Fruit fly (Drosophila melanogaster) whole organism, embryonic: Measurements from ENCODE around the gene CG14286.

Experiments
- CG10565 ChIP-seq: fragments of 200-800 bp; sonication (Bioruptor generic); optimal IDR thresholded peaks from 3 replicates; lab custom pipeline; 2016; ENCODE audit warnings: missing biosample characterization, mild to moderate bottlenecking, missing genetic modification characterization
- CG10979 ChIP-seq: fragments of 200-800 bp; sonication (Bioruptor generic); optimal IDR thresholded peaks from 2 replicates; lab custom pipeline; 2018; ENCODE audit warnings: missing biosample characterization, mild to moderate bottlenecking, missing genetic modification characterization, moderate library complexity
- CG11560 ChIP-seq: fragments of 200-800 bp; sonication (Bioruptor generic); IDR thresholded peaks from 3 replicates; pipeline ENCODE4 v1.3.6; 2022; ENCODE audit warnings: missing biosample characterization, missing genetic modification characterization
- CG11696 ChIP-seq: fragments of 200-800 bp; sonication (Bioruptor generic); IDR thresholded peaks from 2 replicates; pipeline ENCODE4 v1.3.6; 2022; ENCODE audit warnings: missing biosample characterization, missing genetic modification characterization
- CG12744 ChIP-seq: fragments of 200-800 bp; sonication (Bioruptor generic); optimal IDR thresholded peaks from 2 replicates; lab custom pipeline; 2016; ENCODE audit warnings: missing biosample characterization, missing genetic modification characterization
- CG13123 ChIP-seq: fragments of 200-800 bp; sonication (Bioruptor generic); optimal IDR thresholded peaks from 2 replicates; lab custom pipeline; 2016; ENCODE audit warnings: missing biosample characterization, missing genetic modification characterization
- CG15073 ChIP-seq: fragments of 200-800 bp; sonication (Bioruptor generic); optimal IDR thresholded peaks from 2 replicates; lab custom pipeline; 2016; ENCODE audit warnings: missing biosample characterization, missing genetic modification characterization
- CG15269 ChIP-seq: fragments of 200-800 bp; sonication (Bioruptor generic); optimal IDR thresholded peaks from 2 replicates; lab custom pipeline; 2018; ENCODE audit warnings: missing biosample characterization, mild to moderate bottlenecking, missing genetic modification characterization, moderate library complexity
- CG15514 ChIP-seq: fragments of 200-800 bp; sonication (Bioruptor generic); optimal IDR thresholded peaks from 3 replicates; lab custom pipeline; 2017; ENCODE audit warnings: missing biosample characterization, missing genetic modification characterization, mild to moderate bottlenecking, moderate library complexity, missing genetic modification reagents
- CG16813 ChIP-seq: fragments of 200-800 bp; sonication (Bioruptor generic); IDR thresholded peaks from 3 replicates; pipeline ENCODE4 v1.3.6; 2022; ENCODE audit warnings: missing biosample characterization, missing genetic modification characterization; ENCODE audit not compliant: partially characterized antibody
- CG17328 ChIP-seq: fragments of 200-800 bp; sonication (Bioruptor generic); IDR thresholded peaks from 2 replicates; pipeline ENCODE4 v1.3.6; 2022; ENCODE audit warnings: missing biosample characterization, missing genetic modification characterization
- CG17385 ChIP-seq: fragments of 200-800 bp; sonication (Bioruptor generic); optimal IDR thresholded peaks from 3 replicates; lab custom pipeline; 2018; ENCODE audit warnings: missing biosample characterization, mild to moderate bottlenecking, missing genetic modification characterization
- CG2120 ChIP-seq: fragments of 200-800 bp; sonication (Bioruptor generic); optimal IDR thresholded peaks from 3 replicates; lab custom pipeline; 2016; ENCODE audit warnings: missing biosample characterization, missing genetic modification characterization
- CG31224 ChIP-seq: fragments of 200-800 bp; sonication (Bioruptor generic); IDR thresholded peaks from 2 replicates; pipeline ENCODE4 v1.3.6; 2022; ENCODE audit warnings: missing biosample characterization, missing genetic modification characterization
- CG3163 ChIP-seq: fragments of 200-800 bp; sonication (Bioruptor generic); optimal IDR thresholded peaks from 3 replicates; lab custom pipeline; 2016; ENCODE audit warnings: missing biosample characterization, missing genetic modification characterization
- CG32532 ChIP-seq: fragments of 200-800 bp; sonication (Bioruptor generic); IDR thresholded peaks from 2 replicates; pipeline ENCODE4 v1.3.6; 2022; ENCODE audit warnings: missing biosample characterization, missing genetic modification characterization
- CG32767 ChIP-seq: fragments of 200-800 bp; sonication (Bioruptor generic); IDR thresholded peaks from 2 replicates; pipeline ENCODE4 v1.3.6; 2022; ENCODE audit warnings: missing biosample characterization, missing genetic modification characterization
- CG32772 ChIP-seq: fragments of 200-800 bp; sonication (Bioruptor generic); IDR thresholded peaks from 2 replicates; pipeline ENCODE4 v1.3.6; 2022; ENCODE audit warnings: missing biosample characterization, missing genetic modification characterization
- CG3407 ChIP-seq: fragments of 200-800 bp; sonication (Bioruptor generic); optimal IDR thresholded peaks from 2 replicates; lab custom pipeline; 2018; ENCODE audit warnings: missing biosample characterization, mild to moderate bottlenecking, missing genetic modification characterization
- CG4707 ChIP-seq: fragments of 200-800 bp; sonication (Bioruptor generic); optimal IDR thresholded peaks from 2 replicates; lab custom pipeline; 2018; ENCODE audit warnings: missing biosample characterization, mild to moderate bottlenecking, missing genetic modification characterization, moderate library complexity
- CG7271 ChIP-seq: fragments of 200-800 bp; sonication (Bioruptor generic); optimal IDR thresholded peaks from 2 replicates; lab custom pipeline; 2018; ENCODE audit warnings: missing biosample characterization, mild to moderate bottlenecking, missing genetic modification characterization, moderate library complexity
- CG7963 ChIP-seq: fragments of 200-800 bp; sonication (Bioruptor generic); IDR thresholded peaks from 3 replicates; pipeline ENCODE4 v1.3.6; 2022; ENCODE audit warnings: missing biosample characterization, missing genetic modification characterization; ENCODE audit not compliant: partially characterized antibody
- CG9727 ChIP-seq: fragments of 200-800 bp; sonication (Bioruptor generic); optimal IDR thresholded peaks from 3 replicates; lab custom pipeline; 2017; ENCODE audit warnings: missing biosample characterization, mild to moderate bottlenecking, missing genetic modification characterization
- Dip3 ChIP-seq: fragments of 200-800 bp; sonication (Bioruptor generic); optimal IDR thresholded peaks from 3 replicates; lab custom pipeline; 2016; ENCODE audit warnings: missing biosample characterization, missing genetic modification characterization
- E2f2 ChIP-seq: fragments of 200-800 bp; sonication (Bioruptor generic); IDR thresholded peaks from 2 replicates; pipeline ENCODE4 v1.3.6; 2022; ENCODE audit warnings: missing biosample characterization, missing genetic modification characterization
- Fer1 ChIP-seq: fragments of 200-800 bp; sonication (Bioruptor generic); optimal IDR thresholded peaks from 2 replicates; lab custom pipeline; 2017; ENCODE audit warnings: missing biosample characterization, mild to moderate bottlenecking, missing genetic modification characterization
- Fer3 ChIP-seq: fragments of 200-800 bp; sonication (Bioruptor generic); optimal IDR thresholded peaks from 2 replicates; lab custom pipeline; 2018; ENCODE audit warnings: missing biosample characterization, mild to moderate bottlenecking, missing genetic modification characterization, moderate library complexity
- HLH3B ChIP-seq: fragments of 200-800 bp; sonication (Bioruptor generic); IDR thresholded peaks from 2 replicates; pipeline ENCODE4 v1.3.6; 2022; ENCODE audit warnings: missing biosample characterization, missing genetic modification characterization
- Hr51 ChIP-seq, 2 experiments: fragments of 200-800 bp; sonication (Bioruptor generic); optimal IDR thresholded peaks; 2 replicates in 1 of 2; 3 replicates in 1 of 2; lab custom pipeline; 2016 to 2018; ENCODE audit warnings: missing biosample characterization in 2 of 2, missing genetic modification characterization in 2 of 2, mild to moderate bottlenecking in 1 of 2, moderate library complexity in 1 of 2
- NFAT ChIP-seq: fragments of 200-800 bp; sonication (Bioruptor generic); IDR thresholded peaks from 2 replicates; pipeline ENCODE4 v1.3.6; 2022; ENCODE audit warnings: missing biosample characterization, missing genetic modification characterization
- Poxn ChIP-seq: fragments of 200-800 bp; sonication (Bioruptor generic); IDR thresholded peaks from 2 replicates; pipeline ENCODE4 v1.3.6; 2022; ENCODE audit warnings: missing biosample characterization, missing genetic modification characterization
- Ptx1 ChIP-seq: fragments of 200-800 bp; sonication (Bioruptor generic); IDR thresholded peaks from 2 replicates; pipeline ENCODE4 v1.3.6; 2022; ENCODE audit warnings: missing biosample characterization, missing genetic modification characterization
- Sin3A ChIP-seq: fragments of >200 bp; optimal IDR thresholded peaks from 2 replicates; lab custom pipeline; 2018
- Six4 ChIP-seq: fragments of 200-800 bp; sonication (Bioruptor generic); optimal IDR thresholded peaks from 2 replicates; lab custom pipeline; 2016; ENCODE audit warnings: missing biosample characterization, missing genetic modification characterization
- YL-1 ChIP-seq: fragments of 200-800 bp; sonication (Bioruptor generic); optimal IDR thresholded peaks from 3 replicates; lab custom pipeline; 2017; ENCODE audit warnings: missing biosample characterization, mild to moderate bottlenecking, missing genetic modification characterization
- ash1 ChIP-seq: fragments of 200-800 bp; sonication (Bioruptor generic); optimal IDR thresholded peaks from 2 replicates; lab custom pipeline; 2018; ENCODE audit warnings: missing biosample characterization, mild to moderate bottlenecking, missing genetic modification characterization
- ems ChIP-seq: fragments of 200-800 bp; sonication (Bioruptor generic); optimal IDR thresholded peaks from 3 replicates; lab custom pipeline; 2016; ENCODE audit warnings: missing biosample characterization, missing genetic modification characterization
- en ChIP-seq: fragments of 200-800 bp; sonication (Bioruptor generic); optimal IDR thresholded peaks from 2 replicates; lab custom pipeline; 2016; ENCODE audit warnings: missing biosample characterization, missing genetic modification characterization
- exex ChIP-seq: fragments of 200-800 bp; sonication (Bioruptor generic); optimal IDR thresholded peaks from 4 replicates; lab custom pipeline; 2018; ENCODE audit warnings: missing biosample characterization, mild to moderate bottlenecking, missing genetic modification characterization, moderate library complexity
- fru ChIP-seq: fragments of >200 bp; optimal IDR thresholded peaks from 2 replicates; lab custom pipeline; 2017
- gcm ChIP-seq: fragments of 200-800 bp; sonication (Bioruptor generic); optimal IDR thresholded peaks from 2 replicates; lab custom pipeline; 2019; ENCODE audit warnings: missing biosample characterization, mild to moderate bottlenecking, missing genetic modification characterization, moderate library complexity
- gem ChIP-seq: fragments of 200-800 bp; sonication (Bioruptor generic); optimal IDR thresholded peaks from 2 replicates; lab custom pipeline; 2019; ENCODE audit warnings: missing biosample characterization, mild to moderate bottlenecking, missing genetic modification characterization, moderate library complexity
- insv ChIP-seq, 2 experiments: fragments of 200-800 bp; sonication (Bioruptor generic); optimal IDR thresholded peaks; 3 replicates each; lab custom pipeline; 2016 to 2018; ENCODE audit warnings: missing biosample characterization in 2 of 2, missing genetic modification characterization in 2 of 2
- otp ChIP-seq: fragments of 200-800 bp; sonication (Bioruptor generic); IDR thresholded peaks from 3 replicates; pipeline ENCODE4, ENCODE4 v1.3.6; 2022; ENCODE audit warnings: missing biosample characterization, missing genetic modification characterization
- p53 ChIP-seq: fragments of 200-800 bp; sonication (Bioruptor generic); optimal IDR thresholded peaks from 2 replicates; lab custom pipeline; 2016; ENCODE audit warnings: missing biosample characterization, missing genetic modification characterization
- pfk ChIP-seq: fragments of 200-800 bp; sonication (Bioruptor generic); optimal IDR thresholded peaks from 2 replicates; lab custom pipeline; 2018; ENCODE audit warnings: missing biosample characterization, mild to moderate bottlenecking, missing genetic modification characterization, moderate library complexity
- phol ChIP-seq: fragments of 200-800 bp; sonication (Bioruptor generic); optimal IDR thresholded peaks from 3 replicates; lab custom pipeline; 2018; ENCODE audit warnings: missing biosample characterization, mild to moderate bottlenecking, missing genetic modification characterization, moderate library complexity
- pzg ChIP-seq: fragments of 200-800 bp; sonication (Bioruptor generic); optimal IDR thresholded peaks from 3 replicates; lab custom pipeline; 2018; ENCODE audit warnings: missing biosample characterization, mild to moderate bottlenecking, missing genetic modification characterization, moderate library complexity
- sens ChIP-seq: fragments of 200-800 bp; sonication (Bioruptor generic); peaks from one replicate; lab custom pipeline; 2016; ENCODE audit warnings: missing biosample characterization, missing genetic modification characterization
- slou ChIP-seq: fragments of 200-800 bp; sonication (Bioruptor generic); optimal IDR thresholded peaks from 3 replicates; lab custom pipeline; 2016; ENCODE audit warnings: missing biosample characterization, missing genetic modification characterization
- sob ChIP-seq: fragments of 200-800 bp; sonication (Bioruptor generic); IDR thresholded peaks from 2 replicates; pipeline ENCODE4 v1.3.6; 2022; ENCODE audit warnings: missing biosample characterization, missing genetic modification characterization
- sug ChIP-seq: fragments of 200-800 bp; optimal IDR thresholded peaks from 2 replicates; lab custom pipeline; 2019; ENCODE audit warnings: missing biosample characterization, mild to moderate bottlenecking, missing genetic modification characterization, moderate library complexity
- tio ChIP-seq: fragments of 200-800 bp; sonication (Bioruptor generic); optimal IDR thresholded peaks from 2 replicates; lab custom pipeline; 2017; ENCODE audit warnings: missing biosample characterization, missing genetic modification characterization, inconsistent platforms

Gene CG14286

DNA sequence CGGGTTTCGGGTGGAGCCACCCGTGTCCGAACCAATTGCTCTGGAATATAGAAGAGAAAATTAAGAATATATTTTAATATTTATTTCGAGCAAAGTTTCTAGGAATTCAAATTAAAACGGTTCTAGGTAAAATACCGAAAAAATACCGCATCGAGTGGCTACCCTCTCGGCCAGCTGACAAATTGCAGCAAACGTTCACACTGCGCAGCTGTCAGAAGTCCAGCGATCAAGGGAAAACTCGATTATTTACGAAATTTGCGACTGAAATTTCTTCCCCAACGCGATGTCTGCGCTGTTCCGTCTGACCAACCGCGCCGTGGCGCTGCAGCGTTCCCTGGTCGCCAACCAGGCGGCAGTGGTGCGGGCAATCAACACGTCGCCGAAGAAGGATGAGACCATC lies 3.3 kb downstream of the CG14286 start, which contains the start of gene NP15.6 (continued):
- no peak for TF ChIP-seq CG2120
- TF ChIP-seq en = no peak
- TF ChIP-seq HLH3B (GFP tag; lab: Robert Waterston, UW) = no peak
- TF ChIP-seq Poxn (GFP tag; lab: Robert Waterston, UW) = no peak
- TF ChIP-seq CG12744 (GFP tag; lab: Kevin White, UChicago) = no peak
- no peak for TF ChIP-seq CG9727 (GFP tag; lab: Kevin White, UChicago)
- TF ChIP-seq CG32767 (GFP tag; lab: Robert Waterston, UW) = no peak
- TF ChIP-seq CG10979 = no peak
- peak; percentile 3 for TF ChIP-seq Sin3A (lab: Kevin White, UChicago)
- no peak for TF ChIP-seq fru (lab: Kevin White, UChicago)
- peak; percentile 61 for TF ChIP-seq pzg
- TF ChIP-seq Hr51 (GFP tag; optimal IDR thresholded peaks at IDR 0.05; lab: Kevin White, UChicago) = no peak
- TF ChIP-seq CG3163 (GFP tag; lab: Kevin White, UChicago) = no peak
- TF ChIP-seq sob (GFP tag; lab: Robert Waterston, UW) = no peak
- no peak for TF ChIP-seq exex (tag; lab: Kevin White, UChicago)
- TF ChIP-seq ash1 (GFP tag; lab: Kevin White, UChicago) = no peak
- TF ChIP-seq insv (GFP tag; optimal IDR thresholded peaks at IDR 0.05; lab: Kevin White, UChicago) = no peak
- TF ChIP-seq ems (GFP tag; lab: Kevin White, UChicago) = peak; percentile 4
- no peak for TF ChIP-seq tio
- no peak for TF ChIP-seq CG13123 (GFP tag; lab: Kevin White, UChicago)
- TF ChIP-seq CG15269 (tag; lab: Kevin White, UChicago) = no peak
- no peak for TF ChIP-seq Ptx1 (GFP tag; lab: Robert Waterston, UW)
- peak; percentile 41 for TF ChIP-seq YL-1 (GFP tag; lab: Kevin White, UChicago)
- TF ChIP-seq CG11696 (GFP tag; lab: Robert Waterston, UW) = no peak
- TF ChIP-seq E2f2 (GFP tag; lab: Robert Waterston, UW) = peak; percentile 56
- TF ChIP-seq NFAT (GFP tag; lab: Robert Waterston, UW) = no peak
- TF ChIP-seq gem (tag; lab: Kevin White, UChicago) = no peak
- no peak for TF ChIP-seq CG10565
- no peak for TF ChIP-seq CG11560
- TF ChIP-seq Fer3 (tag; lab: Kevin White, UChicago) = no peak
- no peak for TF ChIP-seq CG16813 (GFP tag; lab: Robert Waterston, UW)
- peak; percentile 2 for TF ChIP-seq Fer1
- no peak for TF ChIP-seq CG4707 (GFP tag; lab: Kevin White, UChicago)
- TF ChIP-seq otp (GFP tag; lab: Robert Waterston, UW) = no peak
- TF ChIP-seq gcm (GFP tag; lab: Kevin White, UChicago) = no peak
- no peak for TF ChIP-seq CG17385 (GFP tag; lab: Kevin White, UChicago)
- TF ChIP-seq pfk (GFP tag; lab: Kevin White, UChicago) = no peak
- no peak for TF ChIP-seq CG17328
- no peak for TF ChIP-seq CG7271
- peak; percentile 27 for TF ChIP-seq CG15514
- no peak for TF ChIP-seq Six4 (GFP tag; lab: Kevin White, UChicago)
- no peak for TF ChIP-seq slou (GFP tag; lab: Kevin White, UChicago)
- TF ChIP-seq p53 (GFP tag; lab: Kevin White, UChicago) = no peak
- no peak for TF ChIP-seq sug (tag; lab: Kevin White, UChicago)
- TF ChIP-seq CG7963 = no peak
- no peak for TF ChIP-seq CG32772 (GFP tag; lab: Robert Waterston, UW)
- TF ChIP-seq Dip3 (GFP tag; lab: Kevin White, UChicago) = no peak
- TF ChIP-seq CG15073 (GFP tag; lab: Kevin White, UChicago) = no peak
- no peak for TF ChIP-seq CG31224 (GFP tag; lab: Robert Waterston, UW)
- TF ChIP-seq CG32532 = no peak
- TF ChIP-seq CG3407 (GFP tag; lab: Kevin White, UChicago) = no peak
- TF ChIP-seq phol = no peak
- TF ChIP-seq sens = no peak
